Fruit fly (Drosophila melanogaster) Kc167 (cell line): ENCODE measurements around the gene GramD1B.

ENCODE experiments used
- Myc ChIP-seq: fragments of >200 bp; optimal IDR thresholded peaks from 2 replicates; lab custom pipeline; 2017; ENCODE audit warnings: missing external identifiers
- h ChIP-seq: fragments of >200 bp; optimal IDR thresholded peaks from 3 replicates; lab custom pipeline; 2018; ENCODE audit warnings: missing external identifiers
- psq ChIP-seq: fragments of >200 bp; optimal IDR thresholded peaks from 2 replicates; lab custom pipeline; 2017; ENCODE audit warnings: missing external identifiers

- TF ChIP-seq Myc (lab: Kevin White, UChicago) (no peak), h (lab: Kevin White, UChicago) (no peak), psq (lab: Kevin White, UChicago) (no peak)
Measured at dm6 chr2L:3369083-3369653, 4.0 kb downstream of the GramD1B start.
